Fruit fly (Drosophila melanogaster) whole organism, embryonic: ENCODE results near the gene CG14253.

Experiments used
- Adf1 ChIP-seq: fragments of 200-800 bp; sonication (Bioruptor generic); IDR thresholded peaks from 2 replicates; pipeline ENCODE4 v1.3.6; 2022; ENCODE audit warnings: missing biosample characterization, missing genetic modification characterization
- Atf6 ChIP-seq: fragments of 200-800 bp; sonication (Bioruptor generic); IDR thresholded peaks from 2 replicates; pipeline ENCODE4 v1.3.6; 2022; ENCODE audit warnings: missing biosample characterization, missing genetic modification characterization
- Awh ChIP-seq: fragments of 200-800 bp; sonication (Bioruptor generic); IDR thresholded peaks from 2 replicates; pipeline ENCODE4, ENCODE4 v1.3.6; 2022; ENCODE audit warnings: missing biosample characterization, missing genetic modification characterization
- CG10431 ChIP-seq: fragments of 200-800 bp; sonication (Bioruptor generic); optimal IDR thresholded peaks from 3 replicates; lab custom pipeline; 2018; ENCODE audit warnings: missing biosample characterization, mild to moderate bottlenecking, missing genetic modification characterization
- CG11247 ChIP-seq: fragments of 200-800 bp; sonication (Bioruptor generic); IDR thresholded peaks from 2 replicates; pipeline ENCODE4 v1.3.6; 2022; ENCODE audit warnings: missing biosample characterization, missing genetic modification characterization
- CG12769 ChIP-seq: fragments of 200-800 bp; sonication (Bioruptor generic); optimal IDR thresholded peaks from 2 replicates; lab custom pipeline; 2019; ENCODE audit warnings: missing biosample characterization, mild to moderate bottlenecking, missing genetic modification characterization, moderate library complexity
- CG12942 ChIP-seq: fragments of 200-800 bp; sonication (Bioruptor generic); optimal IDR thresholded peaks from 3 replicates; lab custom pipeline; 2016; ENCODE audit warnings: missing biosample characterization, missing genetic modification characterization
- CG15269 ChIP-seq: fragments of 200-800 bp; sonication (Bioruptor generic); optimal IDR thresholded peaks from 2 replicates; lab custom pipeline; 2018; ENCODE audit warnings: missing biosample characterization, mild to moderate bottlenecking, missing genetic modification characterization, moderate library complexity
- CG16863 ChIP-seq: fragments of 200-800 bp; sonication (Bioruptor generic); optimal IDR thresholded peaks from 3 replicates; lab custom pipeline; 2016; ENCODE audit warnings: missing biosample characterization, missing genetic modification characterization
- CG18599 ChIP-seq: fragments of 200-800 bp; sonication (Bioruptor generic); optimal IDR thresholded peaks from 3 replicates; lab custom pipeline; 2017; ENCODE audit warnings: missing biosample characterization, missing genetic modification characterization, mild to moderate bottlenecking, moderate library complexity, missing genetic modification reagents
- CG30431 ChIP-seq: fragments of 200-800 bp; sonication (Bioruptor generic); optimal IDR thresholded peaks from 2 replicates; lab custom pipeline; 2017; ENCODE audit warnings: missing biosample characterization, missing genetic modification characterization
- CG34224 ChIP-seq: fragments of 200-800 bp; sonication (Bioruptor generic); IDR thresholded peaks from 3 replicates; pipeline ENCODE4 v1.3.6; 2022; ENCODE audit warnings: missing biosample characterization, missing genetic modification characterization; ENCODE audit not compliant: partially characterized antibody
- CG42726 ChIP-seq: fragments of 200-800 bp; sonication (Bioruptor generic); IDR thresholded peaks from 2 replicates; pipeline ENCODE4 v1.3.6; 2022; ENCODE audit warnings: missing biosample characterization, missing genetic modification characterization; ENCODE audit not compliant: partially characterized antibody
- CG7839 ChIP-seq: fragments of 200-800 bp; sonication (Bioruptor generic); optimal IDR thresholded peaks from 3 replicates; lab custom pipeline; 2018; ENCODE audit warnings: missing biosample characterization, mild to moderate bottlenecking, missing genetic modification characterization, moderate library complexity
- Chrac-16 ChIP-seq: fragments of 200-800 bp; sonication (Bioruptor generic); optimal IDR thresholded peaks from 3 replicates; lab custom pipeline; 2016; ENCODE audit warnings: missing biosample characterization, missing genetic modification characterization
- Dek ChIP-seq: fragments of 200-800 bp; sonication (Bioruptor generic); optimal IDR thresholded peaks from 3 replicates; lab custom pipeline; 2019; ENCODE audit warnings: missing biosample characterization, mild to moderate bottlenecking, missing genetic modification characterization, moderate library complexity
- Drgx ChIP-seq: fragments of 200-800 bp; sonication (Bioruptor generic); IDR thresholded peaks from 2 replicates; pipeline ENCODE4 v1.3.6; 2022; ENCODE audit warnings: missing biosample characterization, missing genetic modification characterization
- E2f2 ChIP-seq: fragments of 200-800 bp; sonication (Bioruptor generic); IDR thresholded peaks from 2 replicates; pipeline ENCODE4 v1.3.6; 2022; ENCODE audit warnings: missing biosample characterization, missing genetic modification characterization
- Ets97D ChIP-seq: fragments of 200-800 bp; sonication (Bioruptor generic); optimal IDR thresholded peaks from 3 replicates; lab custom pipeline; 2016; ENCODE audit warnings: missing biosample characterization, missing genetic modification characterization
- HHEX ChIP-seq: fragments of 200-800 bp; sonication (Bioruptor generic); optimal IDR thresholded peaks from 3 replicates; lab custom pipeline; 2017; ENCODE audit warnings: missing biosample characterization, mild to moderate bottlenecking, missing genetic modification characterization, missing genetic modification reagents
- MESR4 ChIP-seq: fragments of 200-800 bp; sonication (Bioruptor generic); optimal IDR thresholded peaks from 2 replicates; lab custom pipeline; 2018; ENCODE audit warnings: missing biosample characterization, mild to moderate bottlenecking, missing genetic modification characterization, moderate library complexity
- Med ChIP-seq: fragments of 200-800 bp; sonication (Bioruptor generic); peaks from one replicate; lab custom pipeline; 2016; ENCODE audit warnings: missing biosample characterization, missing genetic modification characterization, mild to moderate bottlenecking, inconsistent platforms, moderate library complexity
- Meics ChIP-seq: fragments of 200-800 bp; sonication (Bioruptor generic); optimal IDR thresholded peaks from 2 replicates; lab custom pipeline; 2017; ENCODE audit warnings: missing biosample characterization, mild to moderate bottlenecking, missing genetic modification characterization
- Nf-YA ChIP-seq: fragments of 200-800 bp; sonication (Bioruptor generic); IDR thresholded peaks from 2 replicates; pipeline ENCODE4 v1.3.6; 2022; ENCODE audit warnings: missing biosample characterization, missing genetic modification characterization
- Pdp1 ChIP-seq, 2 experiments: fragments of 200-800 bp; sonication (Bioruptor generic); optimal IDR thresholded peaks; 3 replicates each; lab custom pipeline; 2016; ENCODE audit warnings: missing biosample characterization in 2 of 2, missing genetic modification characterization in 2 of 2, mild to moderate bottlenecking in 1 of 2, moderate library complexity in 1 of 2
- Ptx1 ChIP-seq: fragments of 200-800 bp; sonication (Bioruptor generic); IDR thresholded peaks from 2 replicates; pipeline ENCODE4 v1.3.6; 2022; ENCODE audit warnings: missing biosample characterization, missing genetic modification characterization
- Stat92E ChIP-seq, 3 experiments: fragments of >200 bp in 2 of 3; fragments of 200-800 bp in 1 of 3; sonication (Bioruptor generic) in 1 of 3; optimal IDR thresholded peaks; 2 replicates each; lab custom pipeline; 2017 to 2019; ENCODE audit warnings: missing biosample characterization in 3 of 3, missing genetic modification characterization in 3 of 3, mild to moderate bottlenecking in 1 of 3, moderate library complexity in 1 of 3
- ab ChIP-seq: fragments of 200-800 bp; sonication (Bioruptor generic); optimal IDR thresholded peaks from 2 replicates; lab custom pipeline; 2016; ENCODE audit warnings: missing biosample characterization, missing genetic modification characterization
- abd-A ChIP-seq: fragments of 200-800 bp; sonication (Bioruptor generic); optimal IDR thresholded peaks from 3 replicates; lab custom pipeline; 2019; ENCODE audit warnings: missing biosample characterization, mild to moderate bottlenecking, missing genetic modification characterization, moderate library complexity
- btn ChIP-seq: fragments of 200-800 bp; sonication (Bioruptor generic); optimal IDR thresholded peaks from 2 replicates; lab custom pipeline; 2016; ENCODE audit warnings: missing biosample characterization, missing genetic modification characterization
- cg ChIP-seq: fragments of 200-800 bp; sonication (Bioruptor generic); optimal IDR thresholded peaks from 3 replicates; lab custom pipeline; 2019; ENCODE audit warnings: missing biosample characterization, mild to moderate bottlenecking, missing genetic modification characterization, moderate library complexity
- crc ChIP-seq: fragments of 200-800 bp; sonication (Bioruptor generic); optimal IDR thresholded peaks from 2 replicates; lab custom pipeline; 2016; ENCODE audit warnings: missing biosample characterization, missing genetic modification characterization
- crol ChIP-seq: fragments of 200-800 bp; sonication (Bioruptor generic); IDR thresholded peaks from 2 replicates; pipeline ENCODE4 v1.3.6; 2022; ENCODE audit warnings: missing biosample characterization, missing genetic modification characterization
- dm ChIP-seq: fragments of 200-800 bp; sonication (Bioruptor generic); optimal IDR thresholded peaks from 3 replicates; lab custom pipeline; 2016; ENCODE audit warnings: missing biosample characterization, missing genetic modification characterization
- dysf ChIP-seq: fragments of 200-800 bp; sonication (Bioruptor generic); IDR thresholded peaks from 3 replicates; pipeline ENCODE4 v1.3.6; 2022; ENCODE audit warnings: missing biosample characterization, missing genetic modification characterization
- eve ChIP-seq, 2 experiments: fragments of >200 bp; optimal IDR thresholded peaks; 2 replicates each; lab custom pipeline; 2017; ENCODE audit warnings: missing biosample characterization in 2 of 2, missing genetic modification characterization in 2 of 2
- exex ChIP-seq: fragments of 200-800 bp; sonication (Bioruptor generic); optimal IDR thresholded peaks from 4 replicates; lab custom pipeline; 2018; ENCODE audit warnings: missing biosample characterization, mild to moderate bottlenecking, missing genetic modification characterization, moderate library complexity
- grn ChIP-seq: fragments of 200-800 bp; sonication (Bioruptor generic); optimal IDR thresholded peaks from 3 replicates; lab custom pipeline; 2017; ENCODE audit warnings: missing biosample characterization, missing genetic modification characterization
- lab ChIP-seq: fragments of 200-800 bp; sonication (Bioruptor generic); optimal IDR thresholded peaks from 3 replicates; lab custom pipeline; 2017; ENCODE audit warnings: missing biosample characterization, missing genetic modification characterization, mild to moderate bottlenecking, moderate library complexity, missing genetic modification reagents
- nom ChIP-seq: fragments of 200-800 bp; sonication (Bioruptor generic); optimal IDR thresholded peaks from 2 replicates; lab custom pipeline; 2017; ENCODE audit warnings: missing biosample characterization, missing genetic modification characterization, mild to moderate bottlenecking, moderate library complexity, missing genetic modification reagents
- row ChIP-seq: fragments of 200-800 bp; sonication (Bioruptor generic); IDR thresholded peaks from 3 replicates; pipeline ENCODE4 v1.3.6; 2022; ENCODE audit warnings: missing biosample characterization, missing genetic modification characterization
- sd ChIP-seq: fragments of 200-800 bp; sonication (Bioruptor generic); optimal IDR thresholded peaks from 3 replicates; lab custom pipeline; 2018; ENCODE audit warnings: missing biosample characterization, mild to moderate bottlenecking, missing genetic modification characterization, moderate library complexity
- sens-2 ChIP-seq: fragments of 200-800 bp; sonication (Bioruptor generic); IDR thresholded peaks from 2 replicates; pipeline ENCODE4 v1.3.6; 2022; ENCODE audit warnings: missing biosample characterization, missing genetic modification characterization
- slbo ChIP-seq: fragments of 200-800 bp; sonication (Bioruptor generic); IDR thresholded peaks from 2 replicates; pipeline ENCODE4 v1.3.6; 2022; ENCODE audit warnings: missing biosample characterization, missing genetic modification characterization
- sug ChIP-seq: fragments of 200-800 bp; optimal IDR thresholded peaks from 2 replicates; lab custom pipeline; 2019; ENCODE audit warnings: missing biosample characterization, mild to moderate bottlenecking, missing genetic modification characterization, moderate library complexity
- wek ChIP-seq: fragments of 200-800 bp; sonication (Bioruptor generic); optimal IDR thresholded peaks from 3 replicates; lab custom pipeline; 2018; ENCODE audit warnings: missing biosample characterization, mild to moderate bottlenecking, missing genetic modification characterization, moderate library complexity
- z ChIP-seq: fragments of 200-800 bp; sonication (Bioruptor generic); IDR thresholded peaks from 3 replicates; pipeline ENCODE4 v1.3.6; 2022; ENCODE audit warnings: missing biosample characterization, missing genetic modification characterization
- zf30C ChIP-seq: fragments of 200-800 bp; sonication (Bioruptor generic); optimal IDR thresholded peaks from 3 replicates; lab custom pipeline; 2018; ENCODE audit warnings: missing biosample characterization, mild to moderate bottlenecking, missing genetic modification characterization

CG14253 gene

DNA sequence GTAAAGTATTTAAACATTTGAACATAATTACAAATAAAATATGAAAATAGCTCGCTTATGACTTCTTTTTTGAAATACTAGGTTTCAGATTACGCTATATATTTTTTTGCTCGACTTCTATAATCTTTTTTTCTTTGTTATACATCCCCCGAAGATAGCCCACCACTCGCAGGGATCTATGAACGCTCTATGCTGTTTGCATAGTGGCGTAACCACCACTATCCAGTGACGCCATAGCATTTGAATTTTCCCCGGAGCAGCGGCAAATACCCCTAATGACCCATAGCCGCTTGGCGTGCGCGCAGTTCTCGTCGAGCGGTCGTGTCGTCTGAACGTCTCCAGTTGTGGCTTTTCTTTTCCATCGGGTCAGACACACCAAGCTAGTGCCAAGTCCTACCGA lies at the start of gene CG14253, which contains the start of gene CG46313:
Gene CG14253, plus strand, starts transcription at position 301 of the 400 bp plus-strand sequence.
Gene CG46313, plus strand, starts transcription at position 301 of the 400 bp plus-strand sequence.
- TF ChIP-seq wek (GFP tag; lab: Kevin White, UChicago) (peak; percentile 36), dysf (GFP tag; lab: Robert Waterston, UW) (0 out of 3 replicates have a peak, but pooled peaks have one; percentile 5), ab (GFP tag; lab: Kevin White, UChicago) (no peak), Ptx1 (GFP tag; lab: Robert Waterston, UW) (no peak), crc (GFP tag; lab: Kevin White, UChicago) (peak; percentile 6), Adf1 (peak; percentile 11; the same call in 1 of the 2 replicates), row (GFP tag; lab: Robert Waterston, UW) (peak; percentile 26; the same call in 1 of the 3 replicates), Pdp1 (GFP tag; optimal IDR thresholded peaks at IDR 0.05; lab: Kevin White, UChicago) (peak in 1 of 2 experiments; percentile 53), CG16863 (GFP tag; lab: Kevin White, UChicago) (no peak), Nf-YA (GFP tag; lab: Robert Waterston, UW) (no peak), CG18599 (GFP tag; lab: Kevin White, UChicago) (peak; percentile 3), Meics (peak; percentile 5), Dek (no peak), Med (peak; percentile 30), E2f2 (GFP tag; lab: Robert Waterston, UW) (no peak), CG30431 (no peak), CG7839 (no peak), CG34224 (GFP tag; lab: Robert Waterston, UW) (no peak), CG10431 (GFP tag; lab: Kevin White, UChicago) (no peak), Chrac-16 (GFP tag; lab: Kevin White, UChicago) (no peak), lab (GFP tag; lab: Kevin White, UChicago) (peak; percentile 29), CG42726 (GFP tag; lab: Robert Waterston, UW) (no peak), Drgx (GFP tag; lab: Robert Waterston, UW) (no peak)
- TF ChIP-seq, all 482 proteins: peak for 10

DNA sequence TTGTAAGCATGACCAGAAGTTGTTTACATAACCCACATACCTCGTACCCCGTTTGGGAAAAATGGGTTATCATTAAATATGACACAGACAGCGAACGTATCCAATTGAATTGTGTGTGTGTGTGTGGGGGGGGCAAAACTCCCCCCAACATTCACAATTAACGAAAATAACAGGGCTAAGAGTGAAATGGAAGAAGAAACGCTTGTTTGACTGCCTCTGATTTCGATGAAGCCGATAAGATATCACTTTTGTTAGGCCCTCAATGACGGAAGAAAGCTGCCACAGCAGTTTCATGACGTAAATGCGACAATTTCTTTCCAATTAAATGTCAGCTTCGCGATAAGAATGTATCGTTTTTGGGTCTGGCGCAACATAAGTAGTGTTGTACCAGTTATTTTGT lies 44.5 kb upstream of the CG14253 start:
- TF ChIP-seq sens-2 (GFP tag; lab: Robert Waterston, UW): peak; percentile 71
- TF ChIP-seq sd (tag; lab: Kevin White, UChicago): peak; percentile 45
- no peak for TF ChIP-seq z
- TF ChIP-seq CG12769 (tag; lab: Kevin White, UChicago): peak; percentile 32
- TF ChIP-seq crol (GFP tag; lab: Robert Waterston, UW): peak; percentile 49; the same call in 1 of the 2 replicates
- TF ChIP-seq cg (GFP tag; lab: Kevin White, UChicago): peak; percentile 44
- TF ChIP-seq grn (GFP tag; lab: Kevin White, UChicago): peak; percentile 92
- TF ChIP-seq Awh (GFP tag; lab: Robert Waterston, UW): peak; percentile 65
- TF ChIP-seq Stat92E (GFP tag; optimal IDR thresholded peaks at IDR 0.05; lab: Kevin White, UChicago): peak in 1 of 3 experiments; percentile 27
- TF ChIP-seq Pdp1 (GFP tag; optimal IDR thresholded peaks at IDR 0.05; lab: Kevin White, UChicago): peak in 1 of 2 experiments; percentile 42
- no peak for TF ChIP-seq CG11247

DNA sequence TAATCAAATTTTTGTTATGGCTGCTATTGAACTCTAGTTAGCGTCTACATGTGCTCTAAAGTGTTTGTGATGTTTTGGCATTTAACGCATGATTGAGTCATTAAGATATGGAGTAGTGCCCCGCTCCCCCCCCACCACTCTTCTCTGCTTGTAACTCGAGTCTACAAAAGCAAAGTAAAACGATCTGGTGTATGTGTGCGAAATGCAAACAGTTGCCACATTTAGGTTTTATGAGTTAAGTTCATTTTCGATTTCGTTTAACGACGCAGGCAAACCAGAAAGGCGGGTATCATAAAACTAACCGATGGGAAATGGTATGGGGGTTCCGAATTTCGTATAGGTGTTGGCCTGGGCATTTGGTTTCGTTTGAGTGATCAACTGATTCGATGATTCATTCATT lies 43.8 kb upstream of the CG14253 start:
- TF ChIP-seq exex (tag; lab: Kevin White, UChicago) (peak; percentile 25), MESR4 (GFP tag; lab: Kevin White, UChicago) (no peak), CG12942 (GFP tag; lab: Kevin White, UChicago) (no peak), Atf6 (peak; percentile 41), slbo (GFP tag; lab: Robert Waterston, UW) (0 out of 2 replicates have a peak, but pooled peaks have one; percentile 26), CG18599 (GFP tag; lab: Kevin White, UChicago) (peak; percentile 21), Ets97D (GFP tag; lab: Kevin White, UChicago) (no peak), nom (no peak), HHEX (GFP tag; lab: Kevin White, UChicago) (peak; percentile 18), eve (GFP tag; optimal IDR thresholded peaks at IDR 0.05; lab: Kevin White, UChicago) (no peak), Pdp1 (GFP tag; optimal IDR thresholded peaks at IDR 0.05; lab: Kevin White, UChicago) (peak in 1 of 2 experiments; percentile 19), zf30C (no peak), btn (no peak), sug (peak; percentile 64), dm (no peak), CG15269 (peak; percentile 25), abd-A (tag; lab: Kevin White, UChicago) (peak; percentile 84)
